Fruit fly (Drosophila melanogaster) whole organism, embryonic: ENCODE measurements around the gene Vti1a.
A peak's percentile ranks its signal among the peaks of the same experiment; 100 is the strongest.

Source experiments
- Ada2b ChIP-seq: fragments of 200-800 bp; sonication (Bioruptor generic); IDR thresholded peaks from 2 replicates; pipeline ENCODE4 v1.3.6; 2022; ENCODE audit warnings: missing biosample characterization, missing genetic modification characterization
- CG10979 ChIP-seq: fragments of 200-800 bp; sonication (Bioruptor generic); optimal IDR thresholded peaks from 2 replicates; lab custom pipeline; 2018; ENCODE audit warnings: missing biosample characterization, mild to moderate bottlenecking, missing genetic modification characterization, moderate library complexity
- CG11093 ChIP-seq: fragments of 200-800 bp; sonication (Bioruptor generic); IDR thresholded peaks from 3 replicates; pipeline ENCODE4 v1.3.6; 2022; ENCODE audit warnings: missing biosample characterization, missing genetic modification characterization
- CG11695 ChIP-seq: fragments of 200-800 bp; sonication (Bioruptor generic); IDR thresholded peaks from 3 replicates; pipeline ENCODE4 v1.3.6; 2022; ENCODE audit warnings: missing biosample characterization, missing genetic modification characterization
- CG12236 ChIP-seq: fragments of 200-800 bp; sonication (Bioruptor generic); optimal IDR thresholded peaks from 2 replicates; lab custom pipeline; 2016; ENCODE audit warnings: missing biosample characterization, missing genetic modification characterization
- CG1233 ChIP-seq: fragments of 200-800 bp; sonication (Bioruptor generic); optimal IDR thresholded peaks from 4 replicates; lab custom pipeline; 2018; ENCODE audit warnings: missing biosample characterization, mild to moderate bottlenecking, missing genetic modification characterization
- CG14710 ChIP-seq: fragments of 200-800 bp; sonication (Bioruptor generic); optimal IDR thresholded peaks from 3 replicates; lab custom pipeline; 2019; ENCODE audit warnings: missing biosample characterization, mild to moderate bottlenecking, missing genetic modification characterization, moderate library complexity
- CG15479 ChIP-seq: fragments of 200-800 bp; sonication (Bioruptor generic); optimal IDR thresholded peaks from 3 replicates; lab custom pipeline; 2019; ENCODE audit warnings: missing biosample characterization, mild to moderate bottlenecking, missing genetic modification characterization, moderate library complexity
- CG16813 ChIP-seq: fragments of 200-800 bp; sonication (Bioruptor generic); IDR thresholded peaks from 3 replicates; pipeline ENCODE4 v1.3.6; 2022; ENCODE audit warnings: missing biosample characterization, missing genetic modification characterization; ENCODE audit not compliant: partially characterized antibody
- CG18476 ChIP-seq: fragments of 200-800 bp; sonication (Bioruptor generic); optimal IDR thresholded peaks from 2 replicates; lab custom pipeline; 2016; ENCODE audit warnings: missing biosample characterization, mild to moderate bottlenecking, missing genetic modification characterization
- CG2202 ChIP-seq: fragments of 200-800 bp; sonication (Bioruptor generic); optimal IDR thresholded peaks from 2 replicates; lab custom pipeline; 2018; ENCODE audit warnings: missing biosample characterization, mild to moderate bottlenecking, missing genetic modification characterization
- CG2875 ChIP-seq: fragments of 200-800 bp; sonication (Bioruptor generic); optimal IDR thresholded peaks from 2 replicates; lab custom pipeline; 2017; ENCODE audit warnings: missing biosample characterization, mild to moderate bottlenecking, missing genetic modification characterization, missing genetic modification reagents
- CG2889 ChIP-seq: fragments of 200-800 bp; sonication (Bioruptor generic); IDR thresholded peaks from 3 replicates; pipeline ENCODE4 v1.3.6; 2022; ENCODE audit warnings: missing biosample characterization, missing genetic modification characterization
- CG3281 ChIP-seq: fragments of 200-800 bp; sonication (Bioruptor generic); optimal IDR thresholded peaks from 3 replicates; lab custom pipeline; 2017; ENCODE audit warnings: missing biosample characterization, mild to moderate bottlenecking, missing genetic modification characterization
- CG33557 ChIP-seq: fragments of 200-800 bp; sonication (Bioruptor generic); optimal IDR thresholded peaks from 2 replicates; lab custom pipeline; 2019; ENCODE audit warnings: missing biosample characterization, mild to moderate bottlenecking, missing genetic modification characterization, moderate library complexity
- CG34224 ChIP-seq: fragments of 200-800 bp; sonication (Bioruptor generic); IDR thresholded peaks from 3 replicates; pipeline ENCODE4 v1.3.6; 2022; ENCODE audit warnings: missing biosample characterization, missing genetic modification characterization; ENCODE audit not compliant: partially characterized antibody
- CG4820 ChIP-seq: fragments of 200-800 bp; sonication (Bioruptor generic); optimal IDR thresholded peaks from 3 replicates; lab custom pipeline; 2016; ENCODE audit warnings: missing biosample characterization, missing genetic modification characterization
- CG7271 ChIP-seq: fragments of 200-800 bp; sonication (Bioruptor generic); optimal IDR thresholded peaks from 2 replicates; lab custom pipeline; 2018; ENCODE audit warnings: missing biosample characterization, mild to moderate bottlenecking, missing genetic modification characterization, moderate library complexity
- CTCF ChIP-seq: fragments of 200-800 bp; sonication (Bioruptor generic); optimal IDR thresholded peaks from 2 replicates; lab custom pipeline; 2017; ENCODE audit warnings: missing biosample characterization, mild to moderate bottlenecking, missing genetic modification characterization, moderate library complexity
- Camta ChIP-seq: fragments of 200-800 bp; sonication (Bioruptor generic); optimal IDR thresholded peaks from 2 replicates; lab custom pipeline; 2016; ENCODE audit warnings: missing biosample characterization, missing genetic modification characterization
- D ChIP-seq, 2 experiments: fragments of 200-800 bp in 1 of 2; fragments of >200 bp in 1 of 2; sonication (Bioruptor generic) in 1 of 2; optimal IDR thresholded peaks; 2 replicates in 1 of 2; 3 replicates in 1 of 2; lab custom pipeline; 2017; ENCODE audit warnings: mild to moderate bottlenecking in 1 of 2, missing biosample characterization in 1 of 2, missing genetic modification characterization in 1 of 2, missing genetic modification reagents in 1 of 2
- Dfd ChIP-seq, 2 experiments: fragments of >200 bp; optimal IDR thresholded peaks; 2 replicates each; lab custom pipeline; 2017; ENCODE audit warnings: missing biosample characterization in 2 of 2, missing genetic modification characterization in 2 of 2
- Dp ChIP-seq: fragments of 200-800 bp; sonication (Bioruptor generic); optimal IDR thresholded peaks from 2 replicates; lab custom pipeline; 2018; ENCODE audit warnings: missing biosample characterization, mild to moderate bottlenecking, missing genetic modification characterization, moderate library complexity
- Drgx ChIP-seq: fragments of 200-800 bp; sonication (Bioruptor generic); IDR thresholded peaks from 2 replicates; pipeline ENCODE4 v1.3.6; 2022; ENCODE audit warnings: missing biosample characterization, missing genetic modification characterization
- E2f1 ChIP-seq: fragments of 200-800 bp; sonication (Bioruptor generic); IDR thresholded peaks from 2 replicates; pipeline ENCODE4 v1.3.6; 2022; ENCODE audit warnings: missing biosample characterization, missing genetic modification characterization
- HmgZ ChIP-seq: fragments of 200-800 bp; sonication (Bioruptor generic); optimal IDR thresholded peaks from 2 replicates; lab custom pipeline; 2018; ENCODE audit warnings: missing biosample characterization, mild to moderate bottlenecking, missing genetic modification characterization
- Mad ChIP-seq: fragments of 200-800 bp; sonication (Bioruptor generic); optimal IDR thresholded peaks from 2 replicates; lab custom pipeline; 2016; ENCODE audit warnings: missing biosample characterization, missing genetic modification characterization
- Meics ChIP-seq: fragments of 200-800 bp; sonication (Bioruptor generic); optimal IDR thresholded peaks from 2 replicates; lab custom pipeline; 2017; ENCODE audit warnings: missing biosample characterization, mild to moderate bottlenecking, missing genetic modification characterization
- Oaz ChIP-seq: fragments of 200-800 bp; sonication (Bioruptor generic); IDR thresholded peaks from 2 replicates; pipeline ENCODE4 v1.3.6; 2022; ENCODE audit warnings: missing biosample characterization, missing genetic modification characterization
- Sox100B ChIP-seq: fragments of 200-800 bp; sonication (Bioruptor generic); optimal IDR thresholded peaks from 3 replicates; lab custom pipeline; 2018; ENCODE audit warnings: missing biosample characterization, mild to moderate bottlenecking, missing genetic modification characterization
- TFAM ChIP-seq: fragments of 200-800 bp; sonication (Bioruptor generic); optimal IDR thresholded peaks from 2 replicates; lab custom pipeline; 2017; ENCODE audit warnings: missing biosample characterization, missing genetic modification characterization, inconsistent platforms
- Usf ChIP-seq: fragments of 200-800 bp; sonication (Bioruptor generic); optimal IDR thresholded peaks from 2 replicates; lab custom pipeline; 2017; ENCODE audit warnings: missing genotype, missing biosample characterization, missing genetic modification characterization
- bigmax ChIP-seq: fragments of 200-800 bp; sonication (Bioruptor generic); optimal IDR thresholded peaks from 2 replicates; lab custom pipeline; 2018; ENCODE audit warnings: missing biosample characterization, mild to moderate bottlenecking, missing genetic modification characterization
- chm ChIP-seq: fragments of 200-800 bp; sonication (Bioruptor generic); IDR thresholded peaks from 2 replicates; pipeline ENCODE4 v1.3.6; 2022; ENCODE audit warnings: missing biosample characterization, missing genetic modification characterization
- dati ChIP-seq: fragments of 200-800 bp; sonication (Bioruptor generic); IDR thresholded peaks from 2 replicates; pipeline ENCODE4 v1.3.6; 2022; ENCODE audit warnings: missing biosample characterization, missing genetic modification characterization
- dmrt99B ChIP-seq: fragments of 200-800 bp; sonication (Bioruptor generic); optimal IDR thresholded peaks from 2 replicates; lab custom pipeline; 2018; ENCODE audit warnings: missing biosample characterization, mild to moderate bottlenecking, missing genetic modification characterization, moderate library complexity
- gt ChIP-seq: fragments of 200-800 bp; sonication (Bioruptor generic); IDR thresholded peaks from 2 replicates; pipeline ENCODE4 v1.3.6; 2022; ENCODE audit warnings: missing biosample characterization, missing genetic modification characterization
- ind ChIP-seq: fragments of 200-800 bp; sonication (Bioruptor generic); optimal IDR thresholded peaks from 3 replicates; lab custom pipeline; 2016; ENCODE audit warnings: missing biosample characterization, missing genetic modification characterization
- kni ChIP-seq: fragments of 200-800 bp; sonication (Bioruptor generic); optimal IDR thresholded peaks from 3 replicates; lab custom pipeline; 2017; ENCODE audit warnings: mild to moderate bottlenecking, missing biosample characterization, missing genetic modification reagents, missing genetic modification characterization
- lbe ChIP-seq: fragments of 200-800 bp; sonication (Bioruptor generic); optimal IDR thresholded peaks from 2 replicates; lab custom pipeline; 2016; ENCODE audit warnings: missing biosample characterization, mild to moderate bottlenecking, missing genetic modification characterization
- luna ChIP-seq: fragments of 200-800 bp; sonication (Bioruptor generic); optimal IDR thresholded peaks from 2 replicates; lab custom pipeline; 2016; ENCODE audit warnings: missing biosample characterization, missing genetic modification characterization
- nerfin-2 ChIP-seq: fragments of 200-800 bp; sonication (Bioruptor generic); IDR thresholded peaks from 2 replicates; pipeline ENCODE4 v1.3.6; 2022; ENCODE audit warnings: missing biosample characterization, missing genetic modification characterization; ENCODE audit not compliant: partially characterized antibody
- otp ChIP-seq: fragments of 200-800 bp; sonication (Bioruptor generic); IDR thresholded peaks from 3 replicates; pipeline ENCODE4, ENCODE4 v1.3.6; 2022; ENCODE audit warnings: missing biosample characterization, missing genetic modification characterization
- peb ChIP-seq: fragments of 200-800 bp; sonication (Bioruptor generic); IDR thresholded peaks from 2 replicates; pipeline ENCODE4 v1.3.6; 2022; ENCODE audit warnings: missing biosample characterization, missing genetic modification characterization
- pfk ChIP-seq: fragments of 200-800 bp; sonication (Bioruptor generic); optimal IDR thresholded peaks from 2 replicates; lab custom pipeline; 2018; ENCODE audit warnings: missing biosample characterization, mild to moderate bottlenecking, missing genetic modification characterization, moderate library complexity
- prd ChIP-seq, 3 experiments: fragments of >200 bp in 2 of 3; fragments of 200-800 bp in 1 of 3; sonication (Bioruptor generic) in 1 of 3; optimal IDR thresholded peaks in 2 of 3; IDR thresholded peaks in 1 of 3; 2 replicates in 2 of 3; 3 replicates in 1 of 3; pipeline versions ENCODE4 v1.3.6 to Lab custom; 2017 to 2022; ENCODE audit warnings: missing biosample characterization in 1 of 3, missing genetic modification characterization in 1 of 3
- trh ChIP-seq: fragments of 200-800 bp; sonication (Bioruptor generic); optimal IDR thresholded peaks from 2 replicates; lab custom pipeline; 2016; ENCODE audit warnings: missing biosample characterization, missing genetic modification characterization
- unc-4 ChIP-seq: fragments of 200-800 bp; sonication (Bioruptor generic); IDR thresholded peaks from 2 replicates; pipeline ENCODE4 v1.3.6; 2022; ENCODE audit warnings: missing biosample characterization, missing genetic modification characterization; ENCODE audit not compliant: partially characterized antibody
- vnd ChIP-seq: fragments of 200-800 bp; sonication (Bioruptor generic); IDR thresholded peaks from 3 replicates; pipeline ENCODE4 v1.3.6; 2022; ENCODE audit warnings: missing biosample characterization, missing genetic modification characterization; ENCODE audit not compliant: partially characterized antibody
- zf30C ChIP-seq: fragments of 200-800 bp; sonication (Bioruptor generic); optimal IDR thresholded peaks from 3 replicates; lab custom pipeline; 2018; ENCODE audit warnings: missing biosample characterization, mild to moderate bottlenecking, missing genetic modification characterization

The Vti1a gene

DNA sequence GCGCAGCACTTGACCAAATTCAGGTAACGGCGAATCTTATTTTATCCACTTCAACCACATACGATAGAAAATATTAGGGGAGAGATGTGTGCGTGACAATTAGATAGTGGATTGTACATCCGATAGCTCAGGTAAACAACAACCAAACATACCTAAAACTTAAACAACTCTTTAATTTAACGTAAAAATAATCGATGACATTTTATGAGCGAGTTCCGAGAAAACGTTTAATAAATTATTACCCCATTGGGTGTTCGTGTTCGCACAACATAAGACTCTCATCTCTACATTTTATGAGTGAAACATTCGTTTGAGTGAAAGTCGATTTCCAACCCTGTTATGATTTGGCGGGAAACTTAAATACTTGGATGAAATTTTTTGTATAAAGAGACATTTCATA lies 12.5 kb downstream of the Vti1a start, which contains the start of gene CG17129 (continued):
- peak; percentile 73 for TF ChIP-seq CG4820 (GFP tag; lab: Kevin White, UChicago)
- TF ChIP-seq D (optimal IDR thresholded peaks at IDR 0.05; lab: Kevin White, UChicago): no peak
- TF ChIP-seq D (GFP tag; optimal IDR thresholded peaks at IDR 0.05; lab: Kevin White, UChicago): peak; percentile 38
- peak; percentile 74 for TF ChIP-seq Ada2b (GFP tag; lab: Robert Waterston, UW)
- TF ChIP-seq kni (GFP tag; lab: Kevin White, UChicago): peak; percentile 62
- peak; percentile 22; the same call in 1 of the 3 replicates for TF ChIP-seq CG11093 (GFP tag; lab: Robert Waterston, UW)
- TF ChIP-seq dati (GFP tag; lab: Robert Waterston, UW): no peak
- TF ChIP-seq otp (GFP tag; lab: Robert Waterston, UW): 0 out of 3 replicates have a peak, but pooled peaks have one; percentile 45
- peak; percentile 97 for TF ChIP-seq CG34224 (GFP tag; lab: Robert Waterston, UW)
- TF ChIP-seq E2f1 (GFP tag; lab: Robert Waterston, UW): peak; percentile 77
- TF ChIP-seq CG2889 (GFP tag; lab: Robert Waterston, UW): no peak
- peak; percentile 61 for TF ChIP-seq Sox100B
- TF ChIP-seq CG1233 (GFP tag; lab: Kevin White, UChicago): peak; percentile 65
- TF ChIP-seq CG11695 (GFP tag; lab: Robert Waterston, UW): peak; percentile 63; the same call in 1 of the 3 replicates
- peak; percentile 53 for TF ChIP-seq lbe (GFP tag; lab: Kevin White, UChicago)
- no peak for TF ChIP-seq TFAM
- TF ChIP-seq zf30C (GFP tag; lab: Kevin White, UChicago): no peak
- TF ChIP-seq HmgZ: peak; percentile 81
- TF ChIP-seq peb (GFP tag; lab: Robert Waterston, UW): peak; percentile 54; the same call in 1 of the 2 replicates
- peak; percentile 84 for TF ChIP-seq CG3281 (GFP tag; lab: Kevin White, UChicago)
- peak; percentile 74 for TF ChIP-seq chm (GFP tag; lab: Robert Waterston, UW)
- peak; percentile 61 for TF ChIP-seq Meics
- TF ChIP-seq Mad (GFP tag; lab: Kevin White, UChicago): peak; percentile 56
- TF ChIP-seq CG2875 (GFP tag; lab: Kevin White, UChicago): peak; percentile 27
- TF ChIP-seq CG7271 (tag; lab: Kevin White, UChicago): no peak
- TF ChIP-seq gt: no peak
- TF ChIP-seq vnd (GFP tag; lab: Robert Waterston, UW): peak; percentile 95
- peak; percentile 63 for TF ChIP-seq dmrt99B (tag; lab: Kevin White, UChicago)
- no peak for TF ChIP-seq prd (optimal IDR thresholded peaks at IDR 0.05; lab: Kevin White, UChicago)
- TF ChIP-seq prd (GFP tag; IDR thresholded peaks at IDR 0.05; lab: Robert Waterston, UW): peak; percentile 88
- peak; percentile 74 for TF ChIP-seq CG12236 (GFP tag; lab: Kevin White, UChicago)
- peak; percentile 69 for TF ChIP-seq CG33557
- TF ChIP-seq Camta (GFP tag; lab: Kevin White, UChicago): peak; percentile 74
- TF ChIP-seq bigmax (GFP tag; lab: Kevin White, UChicago): no peak
- TF ChIP-seq CG16813 (GFP tag; lab: Robert Waterston, UW): peak; percentile 92
- peak; percentile 54 for TF ChIP-seq luna (GFP tag; lab: Kevin White, UChicago)
- TF ChIP-seq CG15479 (GFP tag; lab: Kevin White, UChicago): no peak
- TF ChIP-seq ind (GFP tag; lab: Kevin White, UChicago): peak; percentile 82
- TF ChIP-seq unc-4: peak; percentile 95
- peak; percentile 7; the same call in 1 of the 2 replicates for TF ChIP-seq Drgx
- no peak for TF ChIP-seq pfk (GFP tag; lab: Kevin White, UChicago)
- no peak for TF ChIP-seq Oaz (GFP tag; lab: Robert Waterston, UW)
- no peak for TF ChIP-seq Dfd (GFP tag; optimal IDR thresholded peaks at IDR 0.05; lab: Kevin White, UChicago)
- TF ChIP-seq Usf (GFP tag; lab: Kevin White, UChicago): no peak
- TF ChIP-seq CG14710 (tag; lab: Kevin White, UChicago): peak; percentile 87
- TF ChIP-seq CG2202 (tag; lab: Kevin White, UChicago): peak; percentile 41
- TF ChIP-seq CG18476: peak; percentile 43
- TF ChIP-seq Dp (GFP tag; lab: Kevin White, UChicago): peak; percentile 80
- TF ChIP-seq CTCF (GFP tag; lab: Kevin White, UChicago): peak; percentile 12
- peak; percentile 47 for TF ChIP-seq trh (GFP tag; lab: Kevin White, UChicago)
- TF ChIP-seq CG10979 (tag; lab: Kevin White, UChicago): peak; percentile 70
- TF ChIP-seq nerfin-2: peak; percentile 85
